Worm (Caenorhabditis elegans) whole organism, L4 larva: ENCODE data around the gene M04D8.8.

Source experiments
- ZK337.2 ChIP-seq: fragments of 200-800 bp; sonication (Bioruptor generic); IDR thresholded peaks from 2 replicates; pipeline ENCODE4 v1.3.6; 2022; ENCODE audit warnings: missing genetic modification reagents, missing genetic modification characterization, missing compliant biosample characterization
- ceh-32 ChIP-seq: sonication (generic microtip); optimal IDR thresholded peaks from 2 replicates; lab custom pipeline; 2016; ENCODE audit warnings: mild to moderate bottlenecking, missing genetic modification characterization, missing compliant biosample characterization; ENCODE audit not compliant: poor library complexity
- dmd-9 ChIP-seq: fragments of 200-800 bp; sonication (Bioruptor generic); IDR thresholded peaks from 2 replicates; pipeline ENCODE4 v1.3.6; 2022; ENCODE audit warnings: missing genetic modification reagents, missing genetic modification characterization, missing compliant biosample characterization
- egl-27 ChIP-seq: sonication (generic microtip); optimal IDR thresholded peaks from 3 replicates; lab custom pipeline; 2017; ENCODE audit warnings: missing biosample characterization, missing genetic modification reagents, missing genetic modification characterization
- lin-39 ChIP-seq: fragments of 150-350 bp; optimal IDR thresholded peaks from 2 replicates; lab custom pipeline; 2014; ENCODE audit warnings: missing biosample characterization, missing genetic modification reagents, missing genetic modification characterization
- lsy-2 ChIP-seq, 2 experiments: fragments of 150-350 bp in 1 of 2; sonication (generic microtip) in 1 of 2; optimal IDR thresholded peaks; 2 replicates each; lab custom pipeline; 2014 to 2017; ENCODE audit warnings: missing biosample characterization in 2 of 2, missing genetic modification characterization in 2 of 2
- mep-1 ChIP-seq: fragments of 150-350 bp; sonication (generic microtip); optimal IDR thresholded peaks from 3 replicates; lab custom pipeline; 2014; ENCODE audit warnings: missing biosample characterization, missing genetic modification characterization
- mes-2 ChIP-seq: sonication (generic microtip); optimal IDR thresholded peaks from 2 replicates; lab custom pipeline; 2016; ENCODE audit warnings: missing genotype, mild to moderate bottlenecking, missing genetic modification characterization, missing compliant biosample characterization; ENCODE audit not compliant: poor library complexity, severe bottlenecking
- nhr-11 ChIP-seq: fragments of 150-350 bp; optimal IDR thresholded peaks from 2 replicates; lab custom pipeline; 2014; ENCODE audit warnings: missing biosample characterization, missing genetic modification characterization
- nhr-28 ChIP-seq: fragments of 150-350 bp; optimal IDR thresholded peaks from 2 replicates; lab custom pipeline; 2014; ENCODE audit warnings: missing biosample characterization, missing genetic modification characterization
- rbr-2 ChIP-seq: sonication (generic microtip); optimal IDR thresholded peaks from 2 replicates; lab custom pipeline; 2016; ENCODE audit warnings: missing genotype, missing genetic modification characterization, missing compliant biosample characterization
- unc-130 ChIP-seq: sonication (generic microtip); optimal IDR thresholded peaks from 2 replicates; lab custom pipeline; 2016; ENCODE audit warnings: missing genetic modification reagents, missing genetic modification characterization, missing compliant biosample characterization
- zip-2 ChIP-seq: fragments of 150-350 bp; optimal IDR thresholded peaks from 2 replicates; lab custom pipeline; 2014; ENCODE audit warnings: missing biosample characterization, missing genetic modification characterization
- ztf-7 ChIP-seq: fragments of 150-350 bp; optimal IDR thresholded peaks from 2 replicates; lab custom pipeline; 2014; ENCODE audit warnings: missing biosample characterization, missing genetic modification characterization

DNA sequence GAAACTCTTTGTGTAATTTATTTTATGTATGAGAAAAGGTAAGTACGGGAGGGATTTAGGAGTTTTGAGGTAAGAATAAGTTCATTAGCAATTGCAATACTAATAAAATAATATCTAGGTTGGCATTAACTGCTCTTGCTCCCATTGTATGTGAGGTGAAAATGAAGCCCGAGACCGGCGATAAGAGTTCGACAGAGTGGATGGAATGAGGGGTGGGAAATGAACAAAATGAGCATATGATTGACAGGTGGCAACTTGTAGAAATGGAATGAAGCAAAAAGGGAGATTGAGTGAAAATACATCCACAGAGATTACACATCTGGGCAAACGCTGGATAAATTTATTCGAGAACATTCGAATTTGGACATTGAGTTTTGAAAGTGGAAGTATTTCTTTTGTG lies 44.8 kb downstream of the M04D8.8 start:
- TF ChIP-seq lin-39, result no peak
- no peak for TF ChIP-seq egl-27
- no peak for TF ChIP-seq mes-2
- TF ChIP-seq lsy-2 (tag; optimal IDR thresholded peaks at IDR 0.05; lab: Kevin White, UChicago), result no peak
- no peak for TF ChIP-seq zip-2 (tag; lab: Kevin White, UChicago)
- TF ChIP-seq mep-1, result no peak
- no peak for TF ChIP-seq nhr-11 (tag; lab: Kevin White, UChicago)
- no peak for TF ChIP-seq ztf-7
- TF ChIP-seq ceh-32 (tag; lab: Kevin White, UChicago), result no peak
- TF ChIP-seq rbr-2 (tag; lab: Kevin White, UChicago), result no peak
- no peak for TF ChIP-seq dmd-9
- no peak for TF ChIP-seq unc-130 (GFP tag; lab: Kevin White, UChicago)
- no peak for TF ChIP-seq nhr-28 (tag; lab: Kevin White, UChicago)
- TF ChIP-seq ZK337.2 (GFP tag; lab: Robert Waterston, UW), result no peak
